Fruit fly (Drosophila melanogaster): ENCODE results near the gene CG7368.
A peak's percentile ranks its signal among the peaks of the same experiment; 100 is the strongest.

The CG7368 gene

dm6 chr3L:11554338-11554737, 42.7 kb upstream of the CG7368 start (continued):
- TF ChIP-seq Eip74EF (GFP tag; optimal IDR thresholded peaks at IDR 0.05): peak in 1 of 2 experiments; percentile 76
- no peak for TF ChIP-seq Doc2 (GFP tag; IDR thresholded peaks at IDR 0.05)
- peak in 1 of 2 experiments; percentile 63 for TF ChIP-seq crp (GFP tag; optimal IDR thresholded peaks at IDR 0.05)
- TF ChIP-seq CG17612 (GFP tag; IDR thresholded peaks at IDR 0.05): 0 out of 2 replicates have a peak, but pooled peaks have one; percentile 7
- TF ChIP-seq kni (GFP tag; optimal IDR thresholded peaks at IDR 0.05): peak; percentile 77
- no peak for TF ChIP-seq dimm (GFP tag; IDR thresholded peaks at IDR 0.05)
- TF ChIP-seq E2f2 (GFP tag; IDR thresholded peaks at IDR 0.05): peak; percentile 40; the same call in 1 of the 2 replicates
- TF ChIP-seq kay (GFP tag; optimal IDR thresholded peaks at IDR 0.05): peak; percentile 48
- peak; percentile 62; the same call in 1 of the 3 replicates for TF ChIP-seq CG11093 (GFP tag; IDR thresholded peaks at IDR 0.05)
- TF ChIP-seq dmrt11E (tag; optimal IDR thresholded peaks at IDR 0.05): peak; percentile 97
- TF ChIP-seq Blimp-1 (GFP tag; optimal IDR thresholded peaks at IDR 0.05): peak; percentile 91
- peak; percentile 63 for TF ChIP-seq CG7987 (GFP tag; optimal IDR thresholded peaks at IDR 0.05)
- TF ChIP-seq CG31388 (GFP tag; optimal IDR thresholded peaks at IDR 0.05): peak; percentile 58
- TF ChIP-seq sug (tag; optimal IDR thresholded peaks at IDR 0.05): peak; percentile 11
- peak; percentile 36 for TF ChIP-seq Dek (tag; optimal IDR thresholded peaks at IDR 0.05)
- TF ChIP-seq CG12299 (tag; optimal IDR thresholded peaks at IDR 0.05): peak; percentile 48
- 0 out of 2 replicates have a peak, but pooled peaks have one; percentile 32 for TF ChIP-seq CG43689 (GFP tag; IDR thresholded peaks at IDR 0.05)
- TF ChIP-seq NC2β (GFP tag; optimal IDR thresholded peaks at IDR 0.05): peak; percentile 88
- peak; percentile 80 for TF ChIP-seq twi (tag; optimal IDR thresholded peaks at IDR 0.05)
- TF ChIP-seq shn (GFP tag; optimal IDR thresholded peaks at IDR 0.05): peak; percentile 54
- TF ChIP-seq D19A (tag; optimal IDR thresholded peaks at IDR 0.05): peak; percentile 89
- peak; percentile 18 for TF ChIP-seq Nf-YC (tag; optimal IDR thresholded peaks at IDR 0.05)
- peak; percentile 93 for TF ChIP-seq gem (tag; optimal IDR thresholded peaks at IDR 0.05)
- peak; percentile 55 for TF ChIP-seq CG2116 (GFP tag; optimal IDR thresholded peaks at IDR 0.05)
- peak; percentile 82 for TF ChIP-seq ems (GFP tag; optimal IDR thresholded peaks at IDR 0.05)
- no peak for TF ChIP-seq fd3F (GFP tag; optimal IDR thresholded peaks at IDR 0.05)
- peak; percentile 70 for TF ChIP-seq Mes4 (GFP tag; optimal IDR thresholded peaks at IDR 0.05)
- no peak for TF ChIP-seq CG34376 (GFP tag; optimal IDR thresholded peaks at IDR 0.05)
- TF ChIP-seq wek (GFP tag; optimal IDR thresholded peaks at IDR 0.05): peak; percentile 38
- TF ChIP-seq tgo (GFP tag; IDR thresholded peaks at IDR 0.05): peak; percentile 71
- peak; percentile 67; the same call in 1 of the 2 replicates for TF ChIP-seq ro (GFP tag; IDR thresholded peaks at IDR 0.05)
- peak; percentile 88 for TF ChIP-seq otp (GFP tag; IDR thresholded peaks at IDR 0.05)
- no peak for TF ChIP-seq GATAe (GFP tag; conservative IDR thresholded peaks at IDR 0.05)
- TF ChIP-seq corto (GFP tag; optimal IDR thresholded peaks at IDR 0.05): no peak
- no peak for TF ChIP-seq jigr1 (GFP tag; IDR thresholded peaks at IDR 0.05)
- TF ChIP-seq CG3995 (GFP tag; optimal IDR thresholded peaks at IDR 0.05): no peak
- peak; percentile 59 for TF ChIP-seq CHES-1-like (GFP tag; optimal IDR thresholded peaks at IDR 0.05)
- TF ChIP-seq CG10959 (GFP tag; IDR thresholded peaks at IDR 0.05): peak; percentile 95
- 0 out of 3 replicates have a peak, but pooled peaks have one; percentile 7 for TF ChIP-seq C15 (GFP tag; IDR thresholded peaks at IDR 0.05)
- TF ChIP-seq hbn (GFP tag; IDR thresholded peaks at IDR 0.05; ENCODE audit: partially characterized antibody): no peak
- peak; percentile 82 for TF ChIP-seq CG13775 (GFP tag; optimal IDR thresholded peaks at IDR 0.05)
- no peak for TF ChIP-seq crol (GFP tag; IDR thresholded peaks at IDR 0.05)
- TF ChIP-seq trem (tag; optimal IDR thresholded peaks at IDR 0.05): peak; percentile 93
- peak; percentile 59 for TF ChIP-seq Antp (GFP tag; optimal IDR thresholded peaks at IDR 0.05)
- peak; percentile 88 for TF ChIP-seq chn (GFP tag; optimal IDR thresholded peaks at IDR 0.05)
- TF ChIP-seq CG7963 (GFP tag; IDR thresholded peaks at IDR 0.05; ENCODE audit: partially characterized antibody): no peak
- peak; percentile 75 for TF ChIP-seq CG8944 (GFP tag; optimal IDR thresholded peaks at IDR 0.05)
- TF ChIP-seq vvl (GFP tag; IDR thresholded peaks at IDR 0.05): peak; percentile 96
- TF ChIP-seq Bdp1 (GFP tag; optimal IDR thresholded peaks at IDR 0.05): peak; percentile 63
- TF ChIP-seq CG10274 (GFP tag; optimal IDR thresholded peaks at IDR 0.05): peak; percentile 31

Data from whole organism, embryonic.